Fruit fly (Drosophila melanogaster): ENCODE data around the gene Oseg5.
A peak's percentile ranks its signal among the peaks of the same experiment; 100 is the strongest.

The Oseg5 gene

dm6 chr2L:20864764-20865265 is 29.2 kb upstream of the Oseg5 start, which contains the start of gene CG9338 (continued):
- peak; percentile 42 for TF ChIP-seq ftz-f1 (GFP tag; optimal IDR thresholded peaks at IDR 0.05)
- no peak for TF ChIP-seq pita (GFP tag; optimal IDR thresholded peaks at IDR 0.05)
- TF ChIP-seq Atf3 (GFP tag; optimal IDR thresholded peaks at IDR 0.05): peak; percentile 72
- peak; percentile 83 for TF ChIP-seq CG11398 (GFP tag; optimal IDR thresholded peaks at IDR 0.05)
- no peak for TF ChIP-seq CG15073 (GFP tag; optimal IDR thresholded peaks at IDR 0.05)
- peak; percentile 97 for TF ChIP-seq Med (GFP tag)
- TF ChIP-seq D19A (tag; optimal IDR thresholded peaks at IDR 0.05): peak; percentile 74
- peak; percentile 94 for TF ChIP-seq CG10543 (GFP tag; optimal IDR thresholded peaks at IDR 0.05)
- TF ChIP-seq Oli (tag; optimal IDR thresholded peaks at IDR 0.05): peak; percentile 77
- peak; percentile 87 for TF ChIP-seq Gug (GFP tag; IDR thresholded peaks at IDR 0.05)
- peak; percentile 69 for TF ChIP-seq CG10366 (GFP tag; IDR thresholded peaks at IDR 0.05)
- peak; percentile 34; the same call in 1 of the 2 replicates for TF ChIP-seq dati (GFP tag; IDR thresholded peaks at IDR 0.05)
- peak; percentile 82 for TF ChIP-seq Dek (tag; optimal IDR thresholded peaks at IDR 0.05)
- TF ChIP-seq Ravus (GFP tag; IDR thresholded peaks at IDR 0.05): peak; percentile 47; the same call in 1 of the 2 replicates
- TF ChIP-seq sim (GFP tag; IDR thresholded peaks at IDR 0.05): no peak; the same call in 1 of the 2 replicates
- no peak for TF ChIP-seq Tbp (GFP tag; optimal IDR thresholded peaks at IDR 0.05)
- TF ChIP-seq kni (GFP tag; optimal IDR thresholded peaks at IDR 0.05): peak; percentile 88
- peak; percentile 85 for TF ChIP-seq shn (GFP tag; optimal IDR thresholded peaks at IDR 0.05)
- peak; percentile 52 for TF ChIP-seq CG10462 (GFP tag; optimal IDR thresholded peaks at IDR 0.05)
- TF ChIP-seq CG7928 (GFP tag; optimal IDR thresholded peaks at IDR 0.05): peak; percentile 70
- TF ChIP-seq CG13775 (GFP tag; optimal IDR thresholded peaks at IDR 0.05): peak; percentile 73
- peak; percentile 89 for TF ChIP-seq CG15011 (GFP tag; optimal IDR thresholded peaks at IDR 0.05)
- TF ChIP-seq vvl (GFP tag; IDR thresholded peaks at IDR 0.05): peak; percentile 89
- TF ChIP-seq PHDP (tag; optimal IDR thresholded peaks at IDR 0.05): peak; percentile 83
- no peak for TF ChIP-seq CG2129 (GFP tag; IDR thresholded peaks at IDR 0.05; ENCODE audit: partially characterized antibody)
- no peak for TF ChIP-seq cad (GFP tag; optimal IDR thresholded peaks at IDR 0.05)
- peak; percentile 41 for TF ChIP-seq NC2α (GFP tag; optimal IDR thresholded peaks at IDR 0.05)
- TF ChIP-seq CG10321 (GFP tag; IDR thresholded peaks at IDR 0.05): peak; percentile 16; the same call in 1 of the 2 replicates
- TF ChIP-seq zen2 (GFP tag; IDR thresholded peaks at IDR 0.05; ENCODE audit: partially characterized antibody): no peak
- no peak for TF ChIP-seq Dp (GFP tag; optimal IDR thresholded peaks at IDR 0.05)
- peak; percentile 54 for TF ChIP-seq CG12744 (GFP tag; optimal IDR thresholded peaks at IDR 0.05)
- TF ChIP-seq Sin3A (optimal IDR thresholded peaks at IDR 0.05): no peak
- peak; percentile 91 for TF ChIP-seq CG31224 (GFP tag; IDR thresholded peaks at IDR 0.05)
- TF ChIP-seq Hr51 (GFP tag; optimal IDR thresholded peaks at IDR 0.05): peak; percentile 56 to 85
- TF ChIP-seq Pdp1 (GFP tag; optimal IDR thresholded peaks at IDR 0.05): peak; percentile 75 to 84
- TF ChIP-seq Lim3 (GFP tag; IDR thresholded peaks at IDR 0.05): no peak
- peak; percentile 79; the same call in 1 of the 2 replicates for TF ChIP-seq ranshi (GFP tag; IDR thresholded peaks at IDR 0.05)
- no peak for TF ChIP-seq ac (GFP tag; optimal IDR thresholded peaks at IDR 0.05)
- TF ChIP-seq CG10979 (tag; optimal IDR thresholded peaks at IDR 0.05): peak; percentile 90
- TF ChIP-seq ems (GFP tag; optimal IDR thresholded peaks at IDR 0.05): peak; percentile 86
- TF ChIP-seq lmd (GFP tag; IDR thresholded peaks at IDR 0.05): peak; percentile 86
- peak; percentile 72 for TF ChIP-seq salm (tag; optimal IDR thresholded peaks at IDR 0.05)
- no peak; the same call in 1 of the 3 replicates for TF ChIP-seq CG11456 (GFP tag; IDR thresholded peaks at IDR 0.05)
- peak; percentile 76 for TF ChIP-seq corto (GFP tag; optimal IDR thresholded peaks at IDR 0.05)
- peak; percentile 86 for TF ChIP-seq gro (GFP tag; optimal IDR thresholded peaks at IDR 0.05)
- peak; percentile 96 for TF ChIP-seq CG12155 (GFP tag; optimal IDR thresholded peaks at IDR 0.05)
- TF ChIP-seq NfI (GFP tag; optimal IDR thresholded peaks at IDR 0.05): peak; percentile 79
- peak; percentile 84 for TF ChIP-seq grau (tag; optimal IDR thresholded peaks at IDR 0.05)
- TF ChIP-seq Mad (GFP tag; optimal IDR thresholded peaks at IDR 0.05): peak; percentile 60
- TF ChIP-seq tll (GFP tag; optimal IDR thresholded peaks at IDR 0.05): no peak

All from whole organism, embryonic.